Fruit fly (Drosophila melanogaster): ENCODE data around the gene CG14546.

CG14546 gene

DNA sequence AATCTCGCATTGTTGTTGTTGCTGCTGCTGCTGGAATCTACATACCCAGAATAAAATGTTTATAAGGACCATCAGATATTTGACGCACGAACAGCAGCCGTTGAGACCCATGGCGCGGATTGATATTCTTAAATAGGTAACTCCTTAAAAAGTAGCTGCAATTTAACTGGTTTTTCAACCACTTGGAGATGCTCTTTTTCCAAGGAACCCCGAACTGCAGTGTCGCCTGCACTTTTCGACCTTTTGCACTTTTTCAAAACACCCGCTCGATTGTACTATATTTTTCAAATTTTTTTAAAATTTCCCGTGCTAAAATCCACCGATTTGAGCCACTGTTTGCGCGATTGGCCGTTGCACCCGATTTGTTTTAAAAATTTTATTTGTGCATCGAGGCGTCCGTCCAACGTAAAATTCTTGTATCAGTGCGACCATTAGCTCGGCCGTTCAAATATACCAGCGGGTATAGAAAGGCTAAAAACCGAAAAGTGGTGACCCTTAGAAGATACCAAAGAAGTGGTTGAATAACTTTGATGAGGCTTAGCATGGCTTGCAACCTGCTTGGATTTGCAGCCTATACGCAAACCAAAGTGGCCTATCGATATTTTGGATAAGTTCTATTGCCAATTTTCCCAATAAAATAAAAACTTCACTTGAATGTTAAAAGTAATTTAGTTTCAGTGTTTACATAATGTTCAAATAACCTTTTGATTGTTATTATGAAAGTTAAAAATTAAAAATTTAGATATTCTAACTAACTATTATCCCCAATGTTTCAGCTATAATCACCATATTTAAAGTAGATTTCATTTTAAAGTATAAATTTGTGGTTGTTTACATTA lies 41.2 kb downstream of the CG14546 start, which contains the start of gene Tsp96F (continued):
- TF ChIP-seq crp (GFP tag; optimal IDR thresholded peaks at IDR 0.05) (no peak), Dref (GFP tag; IDR thresholded peaks at IDR 0.05) (peak; percentile 80), CG7745 (tag; optimal IDR thresholded peaks at IDR 0.05) (no peak), lola (GFP tag; optimal IDR thresholded peaks at IDR 0.05) (no peak), CG1603 (tag; optimal IDR thresholded peaks at IDR 0.05) (peak; percentile 92), cato (GFP tag; optimal IDR thresholded peaks at IDR 0.05; ENCODE audit: borderline replicate concordance) (no peak), HLHmδ (GFP tag; optimal IDR thresholded peaks at IDR 0.05) (peak; percentile 13), sim (GFP tag; IDR thresholded peaks at IDR 0.05) (no peak), jigr1 (GFP tag; IDR thresholded peaks at IDR 0.05) (no peak), CG2712 (tag; optimal IDR thresholded peaks at IDR 0.05) (peak; percentile 7), z (GFP tag; IDR thresholded peaks at IDR 0.05) (no peak), CG18619 (GFP tag; optimal IDR thresholded peaks at IDR 0.05) (no peak), Dp (GFP tag; optimal IDR thresholded peaks at IDR 0.05) (peak; percentile 50), mam (GFP tag; optimal IDR thresholded peaks at IDR 0.05) (no peak), cad (GFP tag; optimal IDR thresholded peaks at IDR 0.05) (no peak), NC2α (GFP tag; optimal IDR thresholded peaks at IDR 0.05) (no peak), Jarid2 (GFP tag; optimal IDR thresholded peaks at IDR 0.05) (peak; percentile 31), vnd (GFP tag; IDR thresholded peaks at IDR 0.05; ENCODE audit: partially characterized antibody) (no peak), Taf1 (GFP tag; IDR thresholded peaks at IDR 0.05) (no peak), CG2116 (GFP tag; optimal IDR thresholded peaks at IDR 0.05) (peak; percentile 32), CG4424 (GFP tag; optimal IDR thresholded peaks at IDR 0.05) (no peak), Sin3A (optimal IDR thresholded peaks at IDR 0.05) (peak; percentile 11), lab (GFP tag; optimal IDR thresholded peaks at IDR 0.05) (peak; percentile 4), stwl (tag; optimal IDR thresholded peaks at IDR 0.05) (no peak), CG8944 (GFP tag; optimal IDR thresholded peaks at IDR 0.05) (peak; percentile 0), peb (GFP tag; IDR thresholded peaks at IDR 0.05) (no peak), CG3281 (GFP tag; optimal IDR thresholded peaks at IDR 0.05) (no peak), bbx (GFP tag; IDR thresholded peaks at IDR 0.05; ENCODE audit: partially characterized antibody) (peak; percentile 69), NFAT (GFP tag; IDR thresholded peaks at IDR 0.05) (no peak), ftz-f1 (GFP tag; optimal IDR thresholded peaks at IDR 0.05) (no peak), CG12391 (tag; optimal IDR thresholded peaks at IDR 0.05) (no peak), grn (GFP tag; optimal IDR thresholded peaks at IDR 0.05) (no peak), hbn (GFP tag; IDR thresholded peaks at IDR 0.05; ENCODE audit: partially characterized antibody) (peak; percentile 30; the same call in 1 of the 2 replicates), CG10366 (GFP tag; IDR thresholded peaks at IDR 0.05) (no peak), CHES-1-like (GFP tag; optimal IDR thresholded peaks at IDR 0.05) (no peak), CG1647 (GFP tag; optimal IDR thresholded peaks at IDR 0.05) (no peak), Stat92E (GFP tag; optimal IDR thresholded peaks at IDR 0.05) (peak in 1 of 3 experiments; percentile 38), inv (GFP tag; IDR thresholded peaks at IDR 0.05; ENCODE audit: partially characterized antibody) (peak; percentile 44; the same call in 1 of the 2 replicates), CG14710 (tag; optimal IDR thresholded peaks at IDR 0.05) (peak; percentile 53), Atf3 (GFP tag; optimal IDR thresholded peaks at IDR 0.05) (no peak), CG17612 (GFP tag; IDR thresholded peaks at IDR 0.05) (no peak), CG17361 (GFP tag; IDR thresholded peaks at IDR 0.05) (no peak; the same call in 2 of the 3 replicates), row (GFP tag; IDR thresholded peaks at IDR 0.05) (peak; percentile 43; the same call in 2 of the 3 replicates), HLH4C (GFP tag; IDR thresholded peaks at IDR 0.05; ENCODE audit: partially characterized antibody) (no peak; the same call in none of the 3 replicates), slp2 (GFP tag; optimal IDR thresholded peaks at IDR 0.05) (no peak), CG34224 (GFP tag; IDR thresholded peaks at IDR 0.05; ENCODE audit: partially characterized antibody) (0 out of 3 replicates have a peak, but pooled peaks have one; percentile 38), ab (GFP tag; optimal IDR thresholded peaks at IDR 0.05) (no peak), CG12744 (GFP tag; optimal IDR thresholded peaks at IDR 0.05) (no peak)

Data from whole organism, embryonic.